Fruit fly (Drosophila melanogaster): ENCODE data around the gene Cyfip.
A peak's percentile ranks its signal among the peaks of the same experiment; 100 is the strongest.

Cyfip gene

dm6 chr3R:15293005-15293877 lies 39.8 kb upstream of the Cyfip start (continued):
- no peak for TF ChIP-seq salr (GFP tag; optimal IDR thresholded peaks at IDR 0.05)
- no peak for TF ChIP-seq Sox15 (GFP tag; optimal IDR thresholded peaks at IDR 0.05)
- no peak for TF ChIP-seq CG16779 (tag; optimal IDR thresholded peaks at IDR 0.05)
- TF ChIP-seq cyc (GFP tag; optimal IDR thresholded peaks at IDR 0.05): peak; percentile 51
- no peak for TF ChIP-seq svp (GFP tag)
- TF ChIP-seq CG8319 (GFP tag; optimal IDR thresholded peaks at IDR 0.05): no peak
- TF ChIP-seq CG6854 (GFP tag; optimal IDR thresholded peaks at IDR 0.05): no peak
- TF ChIP-seq Ets21C (GFP tag; optimal IDR thresholded peaks at IDR 0.05): peak; percentile 32
- TF ChIP-seq Ets96B (tag; optimal IDR thresholded peaks at IDR 0.05): no peak
- peak; percentile 60 for TF ChIP-seq lz (GFP tag; optimal IDR thresholded peaks at IDR 0.05)
- peak; percentile 52 for TF ChIP-seq Sox102F (GFP tag; optimal IDR thresholded peaks at IDR 0.05)
- TF ChIP-seq fd85E (GFP tag; optimal IDR thresholded peaks at IDR 0.05): peak; percentile 8
- no peak for TF ChIP-seq CG3032 (tag; optimal IDR thresholded peaks at IDR 0.05)
- peak; percentile 67 for TF ChIP-seq Blimp-1 (GFP tag; optimal IDR thresholded peaks at IDR 0.05)
- peak; percentile 66 for TF ChIP-seq esn (GFP tag; optimal IDR thresholded peaks at IDR 0.05)
- peak; percentile 33 for TF ChIP-seq CG34406 (GFP tag; optimal IDR thresholded peaks at IDR 0.05)
- TF ChIP-seq vri (GFP tag; optimal IDR thresholded peaks at IDR 0.05): peak; percentile 48
- TF ChIP-seq CG15336 (GFP tag; IDR thresholded peaks at IDR 0.05): no peak
- TF ChIP-seq CG32006 (GFP tag; optimal IDR thresholded peaks at IDR 0.05): no peak
- TF ChIP-seq Hr4 (GFP tag; optimal IDR thresholded peaks at IDR 0.05): no peak
- no peak for TF ChIP-seq CG10631 (GFP tag; optimal IDR thresholded peaks at IDR 0.05)

- peak; percentile 42 for TF ChIP-seq vri (GFP tag; optimal IDR thresholded peaks at IDR 0.05)
- TF ChIP-seq Blimp-1 (GFP tag; optimal IDR thresholded peaks at IDR 0.05): peak; percentile 17
- no peak for TF ChIP-seq CG6163 (GFP tag; IDR thresholded peaks at IDR 0.05)
- TF ChIP-seq cyc (GFP tag; optimal IDR thresholded peaks at IDR 0.05): no peak
Measured at dm6 chr3R:15293878-15294350, 39.2 kb upstream of the Cyfip start.

- TF ChIP-seq vri (GFP tag; optimal IDR thresholded peaks at IDR 0.05) (peak; percentile 83), Sox102F (GFP tag; optimal IDR thresholded peaks at IDR 0.05) (no peak), esn (GFP tag; optimal IDR thresholded peaks at IDR 0.05) (no peak), Eip93F (GFP tag; optimal IDR thresholded peaks at IDR 0.05) (no peak)
Measured at dm6 chr3R:15297904-15298303, 35.2 kb upstream of the Cyfip start.

dm6 chr3R:15305246-15305645 lies 27.8 kb upstream of the Cyfip start:
- TF ChIP-seq OdsH (GFP tag; optimal IDR thresholded peaks at IDR 0.05) (no peak), CG11294 (GFP tag; IDR thresholded peaks at IDR 0.05) (no peak), Hr4 (GFP tag; optimal IDR thresholded peaks at IDR 0.05) (no peak), Blimp-1 (GFP tag; optimal IDR thresholded peaks at IDR 0.05) (no peak), CG4318 (GFP tag; optimal IDR thresholded peaks at IDR 0.05) (no peak), CG8632 (GFP tag; optimal IDR thresholded peaks at IDR 0.05) (no peak)

dm6 chr3R:15309924-15310323 lies 23.1 kb upstream of the Cyfip start, which contains the start of gene Tm2:
Gene Tm2, plus strand, starts transcription at chr3R:15310193.
- no peak for TF ChIP-seq esn (GFP tag; optimal IDR thresholded peaks at IDR 0.05)
- TF ChIP-seq topi (GFP tag; optimal IDR thresholded peaks at IDR 0.05): no peak
- TF ChIP-seq lz (GFP tag; optimal IDR thresholded peaks at IDR 0.05): no peak
- TF ChIP-seq salr (GFP tag; optimal IDR thresholded peaks at IDR 0.05): no peak
- TF ChIP-seq CG32006 (GFP tag; optimal IDR thresholded peaks at IDR 0.05): no peak
- TF ChIP-seq net (GFP tag; optimal IDR thresholded peaks at IDR 0.05): no peak
- TF ChIP-seq CG3919 (GFP tag; optimal IDR thresholded peaks at IDR 0.05): no peak
- no peak for TF ChIP-seq Sox14 (GFP tag; optimal IDR thresholded peaks at IDR 0.05)
- no peak for TF ChIP-seq Eip75B (GFP tag; optimal IDR thresholded peaks at IDR 0.05)
- TF ChIP-seq fd59A (GFP tag; optimal IDR thresholded peaks at IDR 0.05): no peak
- no peak for TF ChIP-seq eg (GFP tag; IDR thresholded peaks at IDR 0.05)
- TF ChIP-seq CG10631 (GFP tag; optimal IDR thresholded peaks at IDR 0.05): no peak
- TF ChIP-seq CG8632 (GFP tag; optimal IDR thresholded peaks at IDR 0.05): no peak
- no peak for TF ChIP-seq fd85E (GFP tag; optimal IDR thresholded peaks at IDR 0.05)
- no peak for TF ChIP-seq OdsH (GFP tag; optimal IDR thresholded peaks at IDR 0.05)
- no peak for TF ChIP-seq Smox (GFP tag; optimal IDR thresholded peaks at IDR 0.05)
- no peak for TF ChIP-seq CG11294 (GFP tag; IDR thresholded peaks at IDR 0.05)
- no peak for TF ChIP-seq Hr38 (GFP tag; optimal IDR thresholded peaks at IDR 0.05)
